Worm (Caenorhabditis elegans) whole organism, L2 larva: ENCODE results near the gene str-2.
A peak's percentile ranks its signal among the peaks of the same experiment; 100 is the strongest.

Source experiments
- C34F6.9 ChIP-seq: fragments of 150-350 bp; optimal IDR thresholded peaks from 2 replicates; lab custom pipeline; 2014; ENCODE audit warnings: missing biosample characterization, missing genetic modification characterization
- F13H6.1 ChIP-seq: sonication (generic microtip); optimal IDR thresholded peaks from 2 replicates; lab custom pipeline; 2016; ENCODE audit warnings: missing genetic modification characterization, missing compliant biosample characterization
- R02D3.7 ChIP-seq: fragments of 150-350 bp; optimal IDR thresholded peaks from 2 replicates; lab custom pipeline; 2014; ENCODE audit warnings: missing biosample characterization, missing genetic modification characterization
- ZK546.5 ChIP-seq: sonication (generic microtip); optimal IDR thresholded peaks from 2 replicates; lab custom pipeline; 2017; ENCODE audit warnings: missing biosample characterization, missing genetic modification characterization
- aly-2 ChIP-seq: fragments of 150-350 bp; optimal IDR thresholded peaks from 2 replicates; lab custom pipeline; 2014; ENCODE audit warnings: missing biosample characterization, missing genetic modification characterization
- ama-1 ChIP-seq: fragments of 150-350 bp; optimal IDR thresholded peaks from 2 replicates; lab custom pipeline; 2018; ENCODE audit warnings: inconsistent platforms
- blmp-1 ChIP-seq: sonication (generic microtip); optimal IDR thresholded peaks from 2 replicates; lab custom pipeline; 2017; ENCODE audit warnings: missing genetic modification characterization, mild to moderate bottlenecking, missing compliant biosample characterization, antibody characterized with exemption, moderate library complexity; ENCODE audit not compliant: insufficient read depth
- ceh-16 ChIP-seq: fragments of 150-350 bp; optimal IDR thresholded peaks from 2 replicates; lab custom pipeline; 2014; ENCODE audit warnings: missing biosample characterization, missing genetic modification characterization
- ceh-82 ChIP-seq: fragments of 150-350 bp; optimal IDR thresholded peaks from 2 replicates; lab custom pipeline; 2014; ENCODE audit warnings: missing biosample characterization, missing genetic modification characterization
- crh-2 ChIP-seq: sonication (generic microtip); optimal IDR thresholded peaks from 2 replicates; lab custom pipeline; 2017; ENCODE audit warnings: missing biosample characterization, missing genetic modification characterization
- dmd-4 ChIP-seq: sonication (generic microtip); optimal IDR thresholded peaks from 2 replicates; lab custom pipeline; 2017; ENCODE audit warnings: missing biosample characterization, missing genetic modification characterization
- egl-27 ChIP-seq: sonication (generic microtip); optimal IDR thresholded peaks from 3 replicates; lab custom pipeline; 2017; ENCODE audit warnings: missing biosample characterization, missing genetic modification reagents, missing genetic modification characterization
- elt-1 ChIP-seq: fragments of 150-350 bp; optimal IDR thresholded peaks from 2 replicates; lab custom pipeline; 2014; ENCODE audit warnings: missing biosample characterization, missing genetic modification characterization
- elt-3 ChIP-seq: sonication (generic microtip); optimal IDR thresholded peaks from 2 replicates; lab custom pipeline; 2017; ENCODE audit warnings: missing biosample characterization, missing genetic modification characterization
- fos-1 ChIP-seq: fragments of 150-350 bp; optimal IDR thresholded peaks from 2 replicates; lab custom pipeline; 2014; ENCODE audit warnings: missing biosample characterization, missing genetic modification characterization
- gmeb-1 ChIP-seq: fragments of 150-350 bp; optimal IDR thresholded peaks from 2 replicates; lab custom pipeline; 2014; ENCODE audit warnings: missing biosample characterization, missing genetic modification characterization
- lin-11 ChIP-seq: fragments of 150-350 bp; sonication (generic microtip); optimal IDR thresholded peaks from 2 replicates; lab custom pipeline; 2014; ENCODE audit warnings: missing biosample characterization, missing genetic modification characterization, inconsistent platforms, mixed read lengths
- lin-13 ChIP-seq: fragments of 150-350 bp; optimal IDR thresholded peaks from 2 replicates; lab custom pipeline; 2014; ENCODE audit warnings: missing biosample characterization, missing genetic modification reagents, missing genetic modification characterization
- mab-5 ChIP-seq: fragments of 150-350 bp; optimal IDR thresholded peaks from 2 replicates; lab custom pipeline; 2014; ENCODE audit warnings: missing biosample characterization, missing genetic modification characterization
- mdl-1 ChIP-seq, 2 experiments: fragments of 150-350 bp in 1 of 2; sonication (generic microtip) in 1 of 2; optimal IDR thresholded peaks; 2 replicates each; lab custom pipeline; 2017; ENCODE audit warnings: missing biosample characterization in 2 of 2, missing genetic modification characterization in 2 of 2
- nhr-10 ChIP-seq: sonication (generic microtip); optimal IDR thresholded peaks from 2 replicates; lab custom pipeline; 2017; ENCODE audit warnings: missing biosample characterization, missing genetic modification characterization
- nhr-11 ChIP-seq: fragments of 150-350 bp; optimal IDR thresholded peaks from 2 replicates; lab custom pipeline; 2014; ENCODE audit warnings: missing biosample characterization, missing genetic modification characterization
- nhr-12 ChIP-seq: fragments of 150-350 bp; optimal IDR thresholded peaks from 2 replicates; lab custom pipeline; 2014; ENCODE audit warnings: missing biosample characterization, missing genetic modification characterization
- nhr-23 ChIP-seq: fragments of 150-350 bp; optimal IDR thresholded peaks from 2 replicates; lab custom pipeline; 2014; ENCODE audit warnings: missing biosample characterization, missing genetic modification reagents, missing genetic modification characterization
- nhr-237 ChIP-seq: fragments of 150-350 bp; optimal IDR thresholded peaks from 2 replicates; lab custom pipeline; 2014; ENCODE audit warnings: missing biosample characterization, missing genetic modification characterization
- nhr-25 ChIP-seq: fragments of 150-350 bp; sonication (generic microtip); optimal IDR thresholded peaks from 3 replicates; lab custom pipeline; 2014; ENCODE audit warnings: missing biosample characterization, missing genetic modification characterization
- nhr-6 ChIP-seq: fragments of 150-350 bp; optimal IDR thresholded peaks from 2 replicates; lab custom pipeline; 2014; ENCODE audit warnings: missing biosample characterization, missing genetic modification characterization
- nhr-77 ChIP-seq: fragments of 150-350 bp; optimal IDR thresholded peaks from 2 replicates; lab custom pipeline; 2014; ENCODE audit warnings: missing biosample characterization, missing genetic modification characterization
- sem-4 ChIP-seq: fragments of 150-350 bp; optimal IDR thresholded peaks from 2 replicates; lab custom pipeline; 2014; ENCODE audit warnings: missing biosample characterization, missing genetic modification reagents, missing genetic modification characterization
- skn-1 ChIP-seq: sonication (generic microtip); optimal IDR thresholded peaks from 2 replicates; lab custom pipeline; 2017; ENCODE audit warnings: missing biosample characterization, missing genetic modification characterization
- sma-9 ChIP-seq, 2 experiments: fragments of 150-350 bp in 1 of 2; sonication (generic microtip) in 1 of 2; optimal IDR thresholded peaks; 2 replicates each; lab custom pipeline; 2014 to 2016; ENCODE audit warnings: missing genetic modification characterization in 2 of 2, mild to moderate bottlenecking in 1 of 2, missing biosample characterization in 1 of 2, missing compliant biosample characterization in 1 of 2, missing genetic modification reagents in 1 of 2, moderate library complexity in 1 of 2
- snpc-4 ChIP-seq: fragments of 150-350 bp; optimal IDR thresholded peaks from 2 replicates; lab custom pipeline; 2014; ENCODE audit warnings: missing biosample characterization, missing genetic modification characterization
- unc-39 ChIP-seq: fragments of 150-350 bp; optimal IDR thresholded peaks from 2 replicates; lab custom pipeline; 2014; ENCODE audit warnings: missing biosample characterization, missing genetic modification characterization
- zag-1 ChIP-seq: fragments of 150-350 bp; optimal IDR thresholded peaks from 2 replicates; lab custom pipeline; 2014; ENCODE audit warnings: missing biosample characterization, missing genetic modification characterization
- ztf-1 ChIP-seq: fragments of 200-800 bp; sonication (Bioruptor generic); conservative IDR thresholded peaks from 2 replicates; pipeline ENCODE4 v1.3.6; 2022; ENCODE audit warnings: missing genetic modification characterization, missing compliant biosample characterization
- ztf-4 ChIP-seq: fragments of 150-350 bp; optimal IDR thresholded peaks from 2 replicates; lab custom pipeline; 2014; ENCODE audit warnings: missing biosample characterization, missing genetic modification characterization

Gene str-2

DNA sequence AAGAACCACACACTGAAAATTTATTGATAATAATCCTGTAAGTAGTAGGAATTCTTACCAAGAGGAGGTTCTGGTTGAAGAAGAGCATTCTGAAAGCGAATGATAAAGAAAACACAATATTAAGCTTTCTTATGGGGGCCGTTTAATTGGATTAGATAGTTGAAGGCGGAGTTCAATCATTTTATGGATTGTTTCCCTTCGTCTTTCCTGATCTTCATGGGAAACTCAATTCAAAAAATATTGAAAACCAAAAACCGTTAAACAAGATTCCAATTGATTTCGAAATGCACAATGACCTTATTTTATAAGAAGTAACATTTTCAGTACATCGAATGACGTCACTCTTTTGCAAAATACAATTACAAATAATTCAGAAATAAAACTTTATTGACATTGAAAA, 25.0 kb downstream of the str-2 start, which contains the start of gene F46B6.13:
F46B6.13 (minus strand) TSS at position 101 of the 400 bp plus-strand sequence.
- no peak for TF ChIP-seq unc-39 (tag; lab: Kevin White, UChicago)
- no peak for TF ChIP-seq ama-1 (lab: Kevin White, UChicago)
- no peak for TF ChIP-seq nhr-10
- TF ChIP-seq dmd-4: no peak
- TF ChIP-seq nhr-6: no peak
- no peak for TF ChIP-seq mdl-1 (tag; optimal IDR thresholded peaks at IDR 0.05; lab: Kevin White, UChicago)
- no peak for TF ChIP-seq gmeb-1 (tag; lab: Kevin White, UChicago)

DNA sequence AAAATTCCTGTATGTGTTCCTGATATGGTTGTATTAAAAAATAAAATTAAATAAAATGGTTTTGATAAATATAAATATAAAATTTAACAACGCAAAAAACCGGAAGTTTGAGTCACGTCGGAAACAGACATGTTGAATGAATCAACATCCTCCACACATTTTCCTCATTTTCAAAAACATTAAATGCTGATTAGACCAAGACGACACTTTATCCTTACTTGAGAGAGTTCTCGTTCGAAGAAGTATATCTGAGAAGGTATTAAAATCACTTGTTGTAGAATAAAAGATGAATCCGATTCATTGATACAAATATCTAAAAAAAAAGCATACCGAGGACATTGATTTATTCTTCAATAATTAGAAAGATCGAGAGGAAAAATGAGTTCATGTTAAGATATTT, 25.8 kb downstream of the str-2 start:
- no peak for TF ChIP-seq nhr-23 (tag; lab: Kevin White, UChicago)
- no peak for TF ChIP-seq mdl-1 (tag; optimal IDR thresholded peaks at IDR 0.05; lab: Kevin White, UChicago)
- TF ChIP-seq aly-2 (tag; lab: Kevin White, UChicago): no peak
- TF ChIP-seq sma-9 (GFP tag; optimal IDR thresholded peaks at IDR 0.05; lab: Kevin White, UChicago): no peak
- TF ChIP-seq sma-9 (tag; optimal IDR thresholded peaks at IDR 0.05; lab: Kevin White, UChicago): no peak
- no peak for TF ChIP-seq blmp-1 (tag; lab: Kevin White, UChicago)
- TF ChIP-seq unc-39 (tag; lab: Kevin White, UChicago): no peak
- no peak for TF ChIP-seq nhr-25 (tag; lab: Kevin White, UChicago)
- TF ChIP-seq snpc-4: no peak
- no peak for TF ChIP-seq egl-27 (tag; lab: Kevin White, UChicago)
- no peak for TF ChIP-seq nhr-77 (tag; lab: Kevin White, UChicago)
- TF ChIP-seq nhr-12: no peak
- TF ChIP-seq F13H6.1: no peak
- TF ChIP-seq lin-13 (GFP tag; lab: Kevin White, UChicago): no peak
- TF ChIP-seq elt-3 (tag; lab: Kevin White, UChicago): no peak
- no peak for TF ChIP-seq mab-5
- no peak for TF ChIP-seq ZK546.5 (tag; lab: Kevin White, UChicago)
- TF ChIP-seq C34F6.9 (tag; lab: Kevin White, UChicago): no peak
- TF ChIP-seq zag-1 (tag; lab: Kevin White, UChicago): no peak
- TF ChIP-seq gmeb-1 (tag; lab: Kevin White, UChicago): no peak
- TF ChIP-seq fos-1 (tag; lab: Kevin White, UChicago): no peak

DNA sequence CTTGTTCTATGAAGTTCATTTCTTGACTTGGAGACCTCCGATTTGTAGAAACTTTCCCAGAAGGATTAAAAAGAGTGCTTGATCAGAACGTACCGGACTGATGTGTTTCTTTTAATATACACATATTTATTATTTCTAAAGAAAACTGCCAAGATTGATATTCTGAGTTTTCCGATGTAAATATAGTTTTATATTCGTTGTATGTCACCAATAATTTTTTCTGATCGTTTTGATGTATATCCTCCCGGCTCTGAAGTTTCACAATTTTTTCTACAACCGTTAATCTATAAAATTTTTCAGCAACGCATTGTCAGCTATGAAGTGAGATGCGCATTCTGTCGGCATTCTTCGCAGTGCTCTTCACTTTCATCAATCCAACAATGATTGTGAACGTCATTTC, 27.5 kb downstream of the str-2 start, which contains the start of gene F46B6.9:
F46B6.9 (plus strand) TSS at position 301 of the 400 bp plus-strand sequence.
- no peak for TF ChIP-seq R02D3.7
- no peak for TF ChIP-seq nhr-237
- no peak for TF ChIP-seq nhr-12
- no peak for TF ChIP-seq egl-27 (tag; lab: Kevin White, UChicago)
- no peak for TF ChIP-seq nhr-25 (tag; lab: Kevin White, UChicago)
- TF ChIP-seq nhr-11: no peak
- TF ChIP-seq sem-4 (tag; lab: Kevin White, UChicago): no peak
- no peak for TF ChIP-seq nhr-77 (tag; lab: Kevin White, UChicago)
- TF ChIP-seq mdl-1 (tag; optimal IDR thresholded peaks at IDR 0.05; lab: Kevin White, UChicago): no peak

DNA sequence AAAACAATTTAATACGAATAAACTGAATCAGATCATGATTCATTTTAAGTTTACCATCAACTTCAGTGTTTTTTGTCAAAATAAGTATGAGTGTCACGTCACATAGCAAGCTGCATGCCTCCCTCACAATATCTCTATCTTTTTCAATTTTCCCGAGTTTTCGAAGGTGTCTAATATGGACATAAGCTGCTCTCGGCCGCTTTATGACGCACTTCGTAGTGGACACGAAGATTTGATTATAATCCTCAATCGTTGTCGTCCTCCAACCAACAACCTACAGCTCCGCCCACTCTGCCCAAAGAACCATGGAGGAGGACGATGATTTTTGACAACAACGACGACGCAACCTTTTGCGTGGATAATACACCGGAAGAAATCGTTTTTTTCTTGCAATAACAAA, 28.0 kb downstream of the str-2 start:
- TF ChIP-seq ceh-82 (tag; lab: Kevin White, UChicago): no peak
- TF ChIP-seq lin-11 (tag; lab: Kevin White, UChicago): peak; percentile 20

DNA sequence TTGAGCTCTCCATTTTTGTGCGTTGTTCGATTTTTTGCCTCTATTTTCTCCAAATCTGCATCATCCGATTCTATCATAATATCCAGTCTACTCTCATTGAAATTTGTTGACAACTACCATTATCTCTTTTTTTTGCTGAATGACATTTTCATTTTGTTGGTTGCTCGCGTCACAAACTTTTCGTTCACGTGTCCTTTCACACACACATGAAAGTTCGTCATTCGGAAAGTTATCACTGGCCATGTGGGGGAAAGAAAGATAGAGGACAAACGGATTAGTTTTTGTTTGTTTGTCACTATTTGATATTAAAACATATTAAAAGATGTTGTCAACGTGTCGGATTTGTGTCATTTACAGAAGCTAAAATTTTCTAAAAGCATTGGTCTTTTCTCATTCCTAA, 29.1 kb downstream of the str-2 start:
- peak; percentile 9 for TF ChIP-seq sma-9 (GFP tag; optimal IDR thresholded peaks at IDR 0.05; lab: Kevin White, UChicago)
- no peak for TF ChIP-seq sma-9 (tag; optimal IDR thresholded peaks at IDR 0.05; lab: Kevin White, UChicago)
- TF ChIP-seq ztf-1 (GFP tag; lab: Robert Waterston, UW): no peak

DNA sequence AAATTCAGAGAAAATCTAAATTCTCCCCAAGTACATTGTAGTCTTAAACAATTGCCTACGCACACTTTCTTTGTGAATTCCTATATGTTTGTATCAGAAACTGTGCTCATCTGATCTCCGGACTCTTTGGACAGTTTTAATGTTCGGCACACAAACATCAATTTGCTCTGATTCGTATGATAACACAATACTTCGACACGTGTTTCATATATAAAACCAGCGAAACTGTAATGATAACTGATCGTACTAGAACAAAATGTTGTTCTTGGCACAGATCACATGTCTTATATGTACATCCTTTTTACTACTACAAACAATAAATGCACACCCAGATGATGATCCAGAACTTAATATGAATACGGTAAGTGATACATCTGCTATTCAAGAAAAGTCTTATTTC, 32.7 kb downstream of the str-2 start, which contains the start of gene lipl-2:
lipl-2 (plus strand) TSS at position 236 of the 400 bp plus-strand sequence.
- TF ChIP-seq unc-39 (tag; lab: Kevin White, UChicago) (no peak), crh-2 (tag; lab: Kevin White, UChicago) (peak; percentile 25), ztf-4 (tag; lab: Kevin White, UChicago) (no peak), elt-3 (tag; lab: Kevin White, UChicago) (no peak), nhr-77 (tag; lab: Kevin White, UChicago) (no peak), sma-9 (GFP tag; optimal IDR thresholded peaks at IDR 0.05; lab: Kevin White, UChicago) (peak; percentile 31), sma-9 (tag; optimal IDR thresholded peaks at IDR 0.05; lab: Kevin White, UChicago) (no peak), fos-1 (tag; lab: Kevin White, UChicago) (peak; percentile 26), ceh-16 (tag; lab: Kevin White, UChicago) (no peak), sem-4 (tag; lab: Kevin White, UChicago) (no peak), nhr-10 (no peak), elt-1 (tag; lab: Kevin White, UChicago) (no peak), skn-1 (no peak), R02D3.7 (no peak), gmeb-1 (tag; lab: Kevin White, UChicago) (no peak), nhr-23 (tag; lab: Kevin White, UChicago) (no peak), nhr-237 (no peak), lin-11 (tag; lab: Kevin White, UChicago) (no peak)
